Worm (Caenorhabditis elegans) whole organism, L4 larva: Measurements from ENCODE around the gene srh-115.

Source experiments
- ama-1 ChIP-seq: fragments of 150-350 bp; optimal IDR thresholded peaks from 2 replicates; lab custom pipeline; 2014; ENCODE audit warnings: inconsistent platforms, mixed read lengths
- dpl-1 ChIP-seq: fragments of 150-350 bp; optimal IDR thresholded peaks from 2 replicates; lab custom pipeline; 2014; ENCODE audit warnings: missing biosample characterization, missing genetic modification reagents, missing genetic modification characterization
- dve-1 ChIP-seq: sonication (generic microtip); optimal IDR thresholded peaks from 2 replicates; lab custom pipeline; 2017; ENCODE audit warnings: antibody characterized with exemption, mild to moderate bottlenecking, missing genetic modification characterization, missing compliant biosample characterization; ENCODE audit not compliant: insufficient read depth
- egl-27 ChIP-seq: sonication (generic microtip); optimal IDR thresholded peaks from 3 replicates; lab custom pipeline; 2017; ENCODE audit warnings: missing biosample characterization, missing genetic modification reagents, missing genetic modification characterization
- lir-3 ChIP-seq: sonication (generic microtip); optimal IDR thresholded peaks from 2 replicates; lab custom pipeline; 2016; ENCODE audit warnings: mild to moderate bottlenecking, missing genetic modification characterization, missing compliant biosample characterization
- nhr-48 ChIP-seq: sonication (generic microtip); optimal IDR thresholded peaks from 2 replicates; lab custom pipeline; 2016; ENCODE audit warnings: mild to moderate bottlenecking, missing genetic modification characterization, missing compliant biosample characterization
- pqm-1 ChIP-seq: sonication (generic microtip); optimal IDR thresholded peaks from 2 replicates; lab custom pipeline; 2017; ENCODE audit warnings: missing biosample characterization, missing genetic modification characterization
- skn-1 ChIP-seq: fragments of 150-350 bp; optimal IDR thresholded peaks from 2 replicates; lab custom pipeline; 2014; ENCODE audit warnings: missing biosample characterization, missing genetic modification characterization
- zag-1 ChIP-seq: fragments of 150-350 bp; optimal IDR thresholded peaks from 2 replicates; lab custom pipeline; 2014; ENCODE audit warnings: missing biosample characterization, missing genetic modification characterization

- no peak for TF ChIP-seq egl-27
- TF ChIP-seq skn-1 (tag; lab: Kevin White, UChicago): no peak
- no peak for TF ChIP-seq lir-3
- TF ChIP-seq dve-1: no peak
- TF ChIP-seq dpl-1 (GFP tag; lab: Kevin White, UChicago): no peak
- TF ChIP-seq ama-1 (lab: Kevin White, UChicago): no peak
- TF ChIP-seq pqm-1 (tag; lab: Kevin White, UChicago): no peak
- TF ChIP-seq zag-1 (tag; lab: Kevin White, UChicago): no peak
- TF ChIP-seq nhr-48: no peak
Observed at ce11 chrV:17232403-17232802, 23.2 kb upstream of the srh-115 start.
